Worm (Caenorhabditis elegans): ENCODE results near the gene aly-3.

Gene aly-3

DNA sequence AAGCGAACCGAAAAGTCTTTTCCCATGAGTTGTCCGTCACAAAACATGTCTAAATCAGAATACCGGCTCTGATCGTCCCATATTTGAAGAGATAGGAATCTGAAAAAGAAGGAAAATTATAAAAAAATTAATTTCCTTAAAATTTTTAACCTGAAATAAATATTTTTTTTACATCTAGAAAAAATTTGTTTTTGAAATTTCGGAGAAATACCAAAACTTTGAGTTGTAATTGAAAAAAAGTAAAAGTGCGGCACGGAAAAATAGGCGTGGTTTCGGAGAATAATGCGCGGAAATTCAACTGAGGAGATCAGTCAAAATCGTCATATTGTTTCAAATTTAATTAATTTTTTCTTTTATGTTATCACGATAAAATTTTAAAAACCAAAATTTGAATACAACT is 33.5 kb upstream of the aly-3 start, which contains the start of gene F11A10.6:
F11A10.6 (minus strand) TSS at position 101 of the 400 bp plus-strand sequence.
- TF ChIP-seq F44E2.7 (GFP tag; IDR thresholded peaks at IDR 0.05) (no peak), unc-62 (GFP tag; optimal IDR thresholded peaks at IDR 0.05 in 1 of 2) (peak in 1 of 2 experiments; percentile 38), unc-62 (tag; optimal IDR thresholded peaks at IDR 0.05) (no peak)

DNA sequence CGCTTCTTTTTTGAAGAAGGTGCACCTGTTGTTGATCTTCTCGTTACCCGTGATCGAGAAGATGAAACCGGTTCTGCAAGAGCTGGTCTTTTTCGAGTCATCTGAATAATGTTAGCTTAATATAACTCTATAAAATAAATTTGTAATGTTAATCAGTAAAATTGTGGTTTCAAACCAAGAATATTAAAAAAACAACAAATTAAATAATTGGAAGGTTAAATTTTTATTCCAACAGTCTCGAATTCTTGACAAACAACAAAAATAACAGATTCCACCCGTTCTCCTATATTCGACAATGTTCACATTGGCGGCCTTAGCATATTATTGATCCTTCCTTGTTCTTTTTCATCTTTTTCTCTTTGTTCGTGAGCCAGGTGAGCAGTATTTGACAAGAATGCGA is 31.0 kb upstream of the aly-3 start, which contains the start of gene mig-32:
mig-32 (minus strand) TSS at position 101 of the 400 bp plus-strand sequence.
- no peak for TF ChIP-seq lin-38 (GFP tag; IDR thresholded peaks at IDR 0.05)
- no peak for TF ChIP-seq zip-11 (GFP tag; IDR thresholded peaks at IDR 0.05)
- TF ChIP-seq F10B5.3 (tag; optimal IDR thresholded peaks at IDR 0.05): no peak
- TF ChIP-seq ces-1 (GFP tag; optimal IDR thresholded peaks at IDR 0.05): no peak
- TF ChIP-seq madf-9 (GFP tag; conservative IDR thresholded peaks at IDR 0.05): no peak
- no peak for TF ChIP-seq hlh-30 (tag; optimal IDR thresholded peaks at IDR 0.05; ENCODE audit: insufficient read depth)
- TF ChIP-seq php-3 (GFP tag; IDR thresholded peaks at IDR 0.05): no peak
- TF ChIP-seq dmd-9 (GFP tag; IDR thresholded peaks at IDR 0.05): no peak
- TF ChIP-seq lin-39 (tag; optimal IDR thresholded peaks at IDR 0.05): no peak
- TF ChIP-seq F44E2.7 (GFP tag; IDR thresholded peaks at IDR 0.05): no peak
- no peak for TF ChIP-seq arid-1 (GFP tag; conservative IDR thresholded peaks at IDR 0.05)
- TF ChIP-seq unc-130 (GFP tag; optimal IDR thresholded peaks at IDR 0.05): no peak
- no peak for TF ChIP-seq dmd-8 (GFP tag; IDR thresholded peaks at IDR 0.05)
- TF ChIP-seq nhr-111 (GFP tag; optimal IDR thresholded peaks at IDR 0.05): no peak
- TF ChIP-seq fos-1 (tag; optimal IDR thresholded peaks at IDR 0.05): no peak
- no peak for TF ChIP-seq lin-13 (GFP tag; optimal IDR thresholded peaks at IDR 0.05)
- TF ChIP-seq daf-16 (GFP tag; optimal IDR thresholded peaks at IDR 0.05): no peak
- TF ChIP-seq daf-16 (tag; optimal IDR thresholded peaks at IDR 0.05): no peak
- TF ChIP-seq mes-2 (tag; optimal IDR thresholded peaks at IDR 0.05; ENCODE audit: poor library complexity, severe bottlenecking): no peak

DNA sequence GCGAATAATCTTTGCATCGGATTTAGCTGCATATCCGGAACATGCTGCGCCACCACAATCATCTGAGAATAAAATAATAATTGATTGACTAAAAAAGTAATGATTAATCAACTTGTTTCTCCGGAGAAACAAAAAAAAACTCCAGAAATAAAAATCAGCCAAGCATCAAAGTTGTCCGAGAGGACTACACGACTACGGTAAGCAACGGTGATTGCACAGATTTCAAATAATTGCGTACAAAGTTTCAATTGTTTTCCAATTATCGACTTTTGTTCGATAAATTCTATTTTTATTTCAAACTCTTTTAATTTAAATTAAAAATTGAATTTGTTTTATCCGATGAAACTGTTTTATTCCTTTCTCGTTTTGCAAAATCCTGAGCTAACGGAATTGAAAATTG is 29.7 kb upstream of the aly-3 start, which contains the start of gene cpsf-4:
cpsf-4 (minus strand) TSS at position 62 of the 400 bp plus-strand sequence.
- no peak for TF ChIP-seq T20F7.1 (GFP tag; optimal IDR thresholded peaks at IDR 0.05)
- TF ChIP-seq lin-38 (GFP tag; IDR thresholded peaks at IDR 0.05): no peak
- TF ChIP-seq R02D3.7 (tag; optimal IDR thresholded peaks at IDR 0.05): no peak
- TF ChIP-seq lsy-2 (tag; optimal IDR thresholded peaks at IDR 0.05): peak in 1 of 2 experiments; percentile 91
- no peak for TF ChIP-seq aly-2 (tag; optimal IDR thresholded peaks at IDR 0.05)
- TF ChIP-seq lin-29 (GFP tag; IDR thresholded peaks at IDR 0.05): no peak
- TF ChIP-seq D1046.2 (GFP tag; IDR thresholded peaks at IDR 0.05): no peak
- no peak for TF ChIP-seq Y75B8A.6 (GFP tag; IDR thresholded peaks at IDR 0.05)
- no peak for TF ChIP-seq snpc-1.2 (GFP tag; IDR thresholded peaks at IDR 0.05)

DNA sequence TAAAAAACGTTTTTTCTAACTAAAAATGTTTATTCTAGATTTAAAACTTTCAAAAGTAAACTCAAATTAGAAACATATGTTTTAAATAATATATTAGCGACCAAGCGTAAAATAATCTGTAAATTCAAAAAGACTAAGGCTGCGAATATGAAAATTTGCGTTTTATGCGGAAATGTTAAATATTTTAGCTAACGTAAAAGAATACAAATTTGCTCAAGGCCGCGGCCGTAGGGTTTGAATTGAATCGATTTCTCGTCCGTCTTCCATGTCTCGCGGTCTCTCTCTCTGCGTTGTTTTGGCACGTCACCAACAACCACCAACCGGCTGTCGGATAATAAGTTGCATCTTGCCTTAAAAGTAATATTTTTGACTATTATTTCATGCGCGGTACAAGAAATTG is 29.3 kb upstream of the aly-3 start, which contains the start of gene F11A10.5:
F11A10.5 (plus strand) TSS at position 301 of the 400 bp plus-strand sequence.
- TF ChIP-seq hif-1 (tag; optimal IDR thresholded peaks at IDR 0.05): peak in 1 of 2 experiments; percentile 32
- no peak for TF ChIP-seq daf-16 (GFP tag; optimal IDR thresholded peaks at IDR 0.05)
- peak; percentile 24 for TF ChIP-seq daf-16 (tag; optimal IDR thresholded peaks at IDR 0.05)
- TF ChIP-seq dmd-9 (GFP tag; IDR thresholded peaks at IDR 0.05): no peak
- TF ChIP-seq unc-62 (GFP tag; optimal IDR thresholded peaks at IDR 0.05 in 1 of 2): peak in 1 of 2 experiments; percentile 48
- no peak for TF ChIP-seq unc-62 (tag; optimal IDR thresholded peaks at IDR 0.05)
- peak; percentile 28 for TF ChIP-seq mes-2 (tag; optimal IDR thresholded peaks at IDR 0.05; ENCODE audit: poor library complexity, severe bottlenecking)
- peak; percentile 3 for TF ChIP-seq ceh-28 (tag; optimal IDR thresholded peaks at IDR 0.05)

DNA sequence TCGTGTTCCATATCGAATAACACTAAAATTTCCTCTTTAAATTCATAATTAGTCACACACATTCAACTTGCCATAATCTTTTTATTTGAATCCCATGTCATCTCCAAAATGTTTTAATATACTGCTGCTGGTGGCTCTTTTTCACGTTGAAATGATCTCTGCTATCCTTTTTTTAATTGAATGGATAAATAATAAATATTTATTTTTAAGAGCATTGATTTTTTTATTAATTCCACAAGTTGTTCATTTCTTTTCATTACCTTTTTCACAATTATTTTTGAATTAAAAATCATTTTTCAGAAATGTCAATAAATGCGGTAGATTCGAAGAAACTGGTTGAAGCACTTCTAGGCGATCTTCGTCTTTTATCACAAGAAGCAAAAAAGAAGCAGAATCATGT is 26.6 kb upstream of the aly-3 start, which contains the start of gene mon-2:
mon-2 (plus strand) TSS at position 301 of the 400 bp plus-strand sequence.
- no peak for TF ChIP-seq lin-39 (tag; optimal IDR thresholded peaks at IDR 0.05)
- TF ChIP-seq nhr-41 (GFP tag; IDR thresholded peaks at IDR 0.05): no peak
- TF ChIP-seq snpc-4 (tag; optimal IDR thresholded peaks at IDR 0.05): no peak
